Worm (Caenorhabditis elegans): ENCODE measurements around the gene C04G2.10.

The C04G2.10 gene

DNA sequence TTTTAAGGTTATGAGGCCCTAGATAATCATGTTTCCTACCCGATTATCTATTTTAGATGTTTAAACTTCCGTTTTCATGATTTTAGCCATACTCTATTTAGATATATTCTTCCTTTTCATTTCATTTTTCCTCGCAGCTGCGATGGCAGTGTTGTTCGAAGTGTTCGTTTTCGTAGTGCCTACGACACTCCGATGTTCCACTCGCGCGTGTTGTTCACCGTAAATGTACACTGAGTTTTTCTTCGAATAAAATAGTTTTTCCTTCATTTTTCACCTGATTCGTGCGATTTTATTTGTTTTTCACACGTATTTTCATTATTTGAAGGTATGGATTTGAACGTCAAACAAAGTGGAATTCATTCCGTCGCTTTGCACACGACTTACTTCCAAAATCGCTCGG is 18.4 kb upstream of the C04G2.10 start, which contains the start of gene dis-3:
TSS of gene dis-3 (plus strand) at position 322 of the 400 bp plus-strand sequence.
- TF ChIP-seq ceh-2 (tag; optimal IDR thresholded peaks at IDR 0.05) (no peak), ceh-18 (tag; optimal IDR thresholded peaks at IDR 0.05) (no peak), hlh-15 (tag; optimal IDR thresholded peaks at IDR 0.05) (no peak), pqm-1 (tag; optimal IDR thresholded peaks at IDR 0.05) (no peak)

DNA sequence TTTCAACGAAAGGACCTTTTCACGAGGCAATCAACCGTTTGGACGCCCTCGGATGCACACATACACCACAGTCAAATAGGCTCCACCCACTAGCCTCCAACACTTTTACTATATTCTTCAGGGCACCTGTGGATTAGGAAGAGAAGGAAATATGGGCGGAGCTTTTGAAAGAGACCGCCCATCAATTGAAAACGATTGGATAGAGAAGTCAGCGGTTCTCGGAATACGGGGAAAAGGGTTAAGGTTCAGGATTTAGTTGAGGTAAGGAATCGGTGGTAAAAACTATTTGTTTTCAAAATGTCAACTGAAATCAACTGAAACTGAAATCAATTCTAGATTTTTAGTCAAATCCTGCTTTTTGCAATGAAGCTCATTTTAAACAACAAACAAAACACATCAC is 4.8 kb upstream of the C04G2.10 start, which contains the start of gene egl-38:
TSS of gene egl-38 (minus strand) at position 101 of the 400 bp plus-strand sequence.
- TF ChIP-seq K02D7.2 (tag; optimal IDR thresholded peaks at IDR 0.05) (no peak), Y22D7AL.16 (tag; optimal IDR thresholded peaks at IDR 0.05) (no peak), eyg-1 (tag; optimal IDR thresholded peaks at IDR 0.05) (no peak), lin-11 (tag; optimal IDR thresholded peaks at IDR 0.05) (no peak), hlh-30 (tag; optimal IDR thresholded peaks at IDR 0.05; ENCODE audit: insufficient read depth) (no peak), ceh-48 (tag; optimal IDR thresholded peaks at IDR 0.05) (no peak), ceh-19 (GFP tag; optimal IDR thresholded peaks at IDR 0.05) (no peak), ets-4 (tag; optimal IDR thresholded peaks at IDR 0.05) (no peak), C08G9.2 (tag; optimal IDR thresholded peaks at IDR 0.05) (no peak), nhr-232 (tag; optimal IDR thresholded peaks at IDR 0.05) (no peak), unc-86 (tag; optimal IDR thresholded peaks at IDR 0.05) (no peak), nfya-1 (tag; optimal IDR thresholded peaks at IDR 0.05) (no peak)

DNA sequence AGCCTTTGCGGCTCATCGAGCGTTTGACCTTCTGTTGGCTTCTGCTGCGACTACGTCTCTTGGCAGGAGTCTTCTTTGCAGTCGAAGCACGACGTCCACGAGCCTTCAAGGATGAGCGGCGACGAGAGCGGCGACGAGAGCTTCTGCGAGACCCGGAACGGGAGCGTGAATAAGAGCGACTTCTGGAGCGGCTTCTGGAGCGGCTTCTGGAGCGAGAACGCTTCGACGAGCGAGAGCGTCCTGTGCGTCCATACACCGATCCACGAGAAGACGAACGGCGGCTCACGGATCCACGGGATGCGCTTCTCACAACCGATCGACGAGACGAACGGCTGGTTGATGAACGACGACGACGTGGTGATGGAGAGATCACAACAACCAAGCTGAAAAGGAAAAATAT is 4.4 kb upstream of the C04G2.10 start:
- no peak for TF ChIP-seq lim-6 (tag; optimal IDR thresholded peaks at IDR 0.05)
- TF ChIP-seq K09A11.1 (tag; optimal IDR thresholded peaks at IDR 0.05; ENCODE audit: insufficient read depth): no peak
- no peak for TF ChIP-seq ceh-24 (tag; optimal IDR thresholded peaks at IDR 0.05)
- TF ChIP-seq nhr-11 (tag; optimal IDR thresholded peaks at IDR 0.05): no peak
- no peak for TF ChIP-seq elt-2 (tag; optimal IDR thresholded peaks at IDR 0.05)
- no peak for TF ChIP-seq ceh-34 (tag; optimal IDR thresholded peaks at IDR 0.05)
- no peak for TF ChIP-seq ceh-31 (tag; optimal IDR thresholded peaks at IDR 0.05)
- no peak for TF ChIP-seq T23F11.4 (GFP tag; optimal IDR thresholded peaks at IDR 0.05)
- TF ChIP-seq fkh-6 (tag; optimal IDR thresholded peaks at IDR 0.05): no peak
- no peak for TF ChIP-seq hlh-15 (tag; optimal IDR thresholded peaks at IDR 0.05)
- TF ChIP-seq ttx-3 (tag; optimal IDR thresholded peaks at IDR 0.05): no peak

DNA sequence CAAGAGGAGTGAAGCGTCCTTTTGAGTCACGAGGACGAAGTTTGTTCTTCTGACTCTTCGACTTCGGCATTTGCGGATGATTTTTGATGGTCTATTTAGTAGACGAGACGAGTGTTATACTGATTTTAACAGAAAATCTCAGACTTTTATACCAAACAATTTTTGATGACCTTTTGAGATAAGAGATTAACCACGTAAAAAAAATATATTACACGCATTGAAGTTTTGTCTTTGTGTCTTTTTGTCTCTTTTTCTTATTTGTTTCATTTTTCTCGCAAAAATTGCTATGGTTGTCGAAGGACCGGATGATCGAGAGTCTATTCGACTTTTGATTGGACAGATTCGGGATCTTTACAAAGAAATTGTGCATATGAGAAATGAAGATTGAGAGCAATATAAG is 3.8 kb upstream of the C04G2.10 start, which contains the start of gene spch-1:
TSS of gene spch-1 (minus strand) at position 101 of the 400 bp plus-strand sequence.
- TF ChIP-seq gmeb-2 (tag; optimal IDR thresholded peaks at IDR 0.05): no peak
- no peak for TF ChIP-seq ceh-18 (tag; optimal IDR thresholded peaks at IDR 0.05)
- TF ChIP-seq sdc-2 (tag; optimal IDR thresholded peaks at IDR 0.05): no peak
- TF ChIP-seq ceh-14 (tag; optimal IDR thresholded peaks at IDR 0.05): no peak
- no peak for TF ChIP-seq rnt-1 (tag; optimal IDR thresholded peaks at IDR 0.05)
- TF ChIP-seq zip-5 (tag; optimal IDR thresholded peaks at IDR 0.05): no peak
- no peak for TF ChIP-seq K02D7.2 (tag; optimal IDR thresholded peaks at IDR 0.05)
- TF ChIP-seq dve-1 (tag; optimal IDR thresholded peaks at IDR 0.05): no peak
- TF ChIP-seq ceh-6 (GFP tag; optimal IDR thresholded peaks at IDR 0.05): no peak
- no peak for TF ChIP-seq C38D4.7 (GFP tag; optimal IDR thresholded peaks at IDR 0.05)
- no peak for TF ChIP-seq fax-1 (tag; optimal IDR thresholded peaks at IDR 0.05)
- no peak for TF ChIP-seq ceh-19 (GFP tag; optimal IDR thresholded peaks at IDR 0.05)
- TF ChIP-seq ztf-16 (tag; optimal IDR thresholded peaks at IDR 0.05): no peak
- no peak for TF ChIP-seq elt-4 (tag; optimal IDR thresholded peaks at IDR 0.05)
